Worm (Caenorhabditis elegans): ENCODE measurements around the gene srbc-67.

DNA sequence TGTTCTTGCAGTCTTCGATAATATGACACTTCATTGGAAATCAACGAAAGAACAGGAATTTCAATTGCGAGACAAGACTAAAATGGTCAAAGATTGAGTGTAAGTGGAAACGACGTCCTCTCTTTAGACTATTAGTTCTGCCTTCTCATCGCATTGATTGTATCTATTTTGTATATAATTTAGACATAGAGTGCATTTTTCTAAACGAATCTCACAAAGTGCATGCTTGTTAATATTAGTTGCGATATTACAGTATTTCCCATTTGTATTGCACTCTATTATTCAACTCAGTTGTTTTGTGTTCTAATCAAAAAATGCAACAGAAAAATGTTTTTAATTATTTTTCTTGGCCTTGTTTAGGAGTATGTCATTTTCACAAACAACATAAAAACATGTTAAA lies 2.7 kb downstream of the srbc-67 start, which contains the start of gene nhr-93:
- no peak for TF ChIP-seq pax-1 (tag; optimal IDR thresholded peaks at IDR 0.05)
- TF ChIP-seq elt-2 (tag; optimal IDR thresholded peaks at IDR 0.05): no peak
- TF ChIP-seq fkh-10 (GFP tag; optimal IDR thresholded peaks at IDR 0.05): no peak
- TF ChIP-seq hlh-15 (tag; optimal IDR thresholded peaks at IDR 0.05): no peak
- no peak for TF ChIP-seq ama-1 (optimal IDR thresholded peaks at IDR 0.05)
- TF ChIP-seq lin-11 (tag; optimal IDR thresholded peaks at IDR 0.05): no peak
- TF ChIP-seq syd-9 (tag; optimal IDR thresholded peaks at IDR 0.05): no peak
- TF ChIP-seq ceh-9 (tag; optimal IDR thresholded peaks at IDR 0.05): no peak
- TF ChIP-seq C08G9.2 (tag; optimal IDR thresholded peaks at IDR 0.05): no peak
- TF ChIP-seq ceh-30 (tag; optimal IDR thresholded peaks at IDR 0.05): no peak
- no peak for TF ChIP-seq npax-4 (tag; optimal IDR thresholded peaks at IDR 0.05)

Measured in whole organism, late embryonic.